Fruit fly (Drosophila melanogaster): ENCODE results near the gene cmet.

cmet gene

DNA sequence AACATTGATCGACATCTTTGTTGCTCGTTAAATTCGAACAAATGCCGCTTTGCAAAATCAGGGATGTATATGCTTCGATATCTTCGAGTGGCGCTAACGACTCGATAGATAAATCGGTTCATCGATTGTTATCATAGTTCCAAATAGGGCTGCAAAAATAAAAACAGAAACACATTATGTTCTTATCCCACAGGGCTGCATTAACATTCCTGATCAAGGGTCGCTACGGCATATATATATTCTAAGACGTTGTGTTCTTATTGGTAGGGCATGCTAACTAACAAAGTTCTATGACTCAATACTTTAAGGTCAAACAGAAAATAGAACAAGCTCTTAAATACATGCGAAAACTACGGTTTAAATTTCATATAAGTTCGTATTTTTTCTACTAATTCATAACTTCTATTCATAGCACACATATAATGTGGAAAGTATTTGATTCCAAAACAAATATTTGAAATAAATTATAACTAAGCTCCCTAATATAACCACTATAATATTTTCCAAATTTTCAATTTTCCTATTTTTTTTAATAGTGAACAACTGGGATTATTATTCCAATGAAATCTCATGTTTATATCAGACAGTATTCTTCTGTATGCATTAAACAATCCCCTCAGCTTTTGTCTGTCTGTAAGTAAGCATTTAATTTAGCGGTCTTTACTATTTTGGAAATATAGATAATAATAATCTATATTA lies at the start of gene cmet:
Gene cmet, minus strand, starts transcription at position 70 of the 699 bp plus-strand sequence.
- TF ChIP-seq CG8478 (optimal IDR thresholded peaks at IDR 0.05) (no peak), CTCF (optimal IDR thresholded peaks at IDR 0.05) (peak; percentile 29 to 32)

DNA sequence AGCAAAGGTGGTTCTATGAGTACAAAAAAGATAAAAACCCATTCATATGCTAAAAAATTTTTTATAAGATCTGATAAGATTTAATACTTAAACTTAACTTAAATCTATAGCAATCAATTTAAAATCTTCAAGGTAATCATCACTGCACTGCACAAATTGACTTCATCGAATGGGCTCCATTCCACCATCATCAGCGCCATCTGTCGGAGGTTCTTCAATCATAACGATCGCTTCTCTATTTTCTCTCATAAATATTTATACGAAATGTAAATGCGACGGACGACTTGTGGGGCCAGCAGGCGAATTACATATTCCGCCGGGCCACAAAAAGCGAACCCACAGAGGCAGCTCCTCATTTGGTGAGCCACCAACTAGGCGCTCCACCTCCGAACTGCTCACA lies 49.7 kb upstream of the cmet start:
- TF ChIP-seq CG8478 (optimal IDR thresholded peaks at IDR 0.05): no peak
- TF ChIP-seq CTCF (optimal IDR thresholded peaks at IDR 0.05): peak; percentile 34 to 63

DNA sequence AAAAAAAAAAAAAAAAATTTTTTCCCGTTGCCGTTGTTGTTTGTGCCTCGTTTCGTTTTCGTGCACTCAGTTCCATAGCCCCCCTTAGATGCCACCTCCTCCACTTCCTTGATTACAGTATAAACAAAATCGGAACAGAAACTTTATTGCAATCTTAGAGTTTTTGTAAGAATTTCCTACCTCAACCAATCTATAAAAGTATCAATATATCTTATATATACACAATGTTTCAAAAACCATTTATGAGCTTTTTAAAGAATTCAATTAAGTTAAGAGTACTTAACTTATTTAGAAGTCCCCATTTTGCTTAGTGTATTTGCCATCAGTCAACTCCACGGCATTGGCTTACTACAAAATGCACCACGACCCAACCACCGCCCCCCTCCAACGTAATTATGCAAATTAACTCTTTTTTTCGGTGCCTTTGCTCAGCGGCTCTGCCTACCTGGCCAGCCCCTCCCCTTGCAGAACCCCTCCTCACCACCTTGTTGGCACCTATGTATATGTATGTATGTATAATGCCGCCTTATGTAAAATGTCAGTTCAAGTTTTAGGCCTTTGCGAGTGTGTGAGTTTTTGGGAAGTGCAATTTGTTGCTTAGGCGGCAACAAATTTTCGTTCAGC lies 49.0 kb upstream of the cmet start:
- no peak for TF ChIP-seq CTCF (optimal IDR thresholded peaks at IDR 0.05)
- no peak for TF ChIP-seq CG8478 (optimal IDR thresholded peaks at IDR 0.05)

DNA sequence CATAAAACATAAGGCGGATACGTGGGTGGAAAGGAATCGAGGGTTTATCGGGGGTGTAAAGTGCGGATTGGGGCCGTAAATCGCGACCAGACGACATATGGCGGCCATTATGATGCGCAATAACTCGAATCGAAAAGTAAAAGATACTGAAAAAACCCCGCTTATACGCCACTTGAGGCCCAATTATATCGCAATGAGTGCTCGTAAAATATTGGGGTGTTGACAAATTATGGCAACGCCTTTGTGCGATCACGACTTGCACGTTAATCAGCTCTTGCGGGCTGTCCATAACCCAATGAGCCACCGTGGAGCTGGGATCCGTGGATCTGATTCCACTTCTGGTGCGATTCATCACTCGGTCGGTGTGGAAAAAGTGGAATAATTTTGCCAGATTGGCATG lies 41.0 kb upstream of the cmet start:
- TF ChIP-seq CTCF (optimal IDR thresholded peaks at IDR 0.05) (no peak), CG8478 (optimal IDR thresholded peaks at IDR 0.05) (no peak)

DNA sequence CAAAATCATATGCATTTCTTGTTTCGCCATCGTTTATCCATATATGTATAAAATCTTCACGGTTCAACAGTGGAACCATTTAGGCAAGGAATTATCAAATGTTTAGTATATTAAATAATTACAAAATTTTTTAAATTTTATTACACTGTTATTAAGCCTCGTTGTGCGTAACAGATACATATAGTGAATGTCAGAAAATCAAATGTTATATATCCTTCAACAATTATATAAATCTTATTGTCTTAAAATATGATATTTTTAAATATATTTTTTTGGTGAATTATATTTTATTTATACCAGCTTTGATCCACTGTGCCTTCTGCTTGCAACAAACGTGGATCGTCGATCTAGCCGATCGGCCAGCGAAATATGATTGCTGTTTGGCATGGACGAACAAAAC lies 38.3 kb upstream of the cmet start:
- no peak for TF ChIP-seq CG8478 (optimal IDR thresholded peaks at IDR 0.05)
- no peak for TF ChIP-seq CTCF (optimal IDR thresholded peaks at IDR 0.05)

DNA sequence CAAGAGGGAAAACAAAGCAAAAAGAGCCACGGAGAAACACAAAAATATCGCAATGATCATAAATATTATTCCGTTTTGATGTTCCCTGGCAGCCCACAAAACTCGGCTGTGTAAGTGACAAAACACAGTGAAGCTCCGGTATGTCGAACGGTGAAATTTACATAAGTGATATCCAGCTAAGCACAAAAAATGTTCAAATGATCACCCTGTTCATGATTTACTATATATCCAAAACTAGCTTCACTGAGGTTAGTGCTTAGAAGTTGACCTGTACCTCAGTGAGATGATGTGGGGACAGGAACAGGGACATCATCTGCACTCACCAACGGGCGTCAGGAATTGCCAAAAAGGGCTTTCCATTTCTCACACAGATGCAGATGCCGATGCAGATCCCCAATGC lies 37.3 kb upstream of the cmet start:
- TF ChIP-seq CTCF (optimal IDR thresholded peaks at IDR 0.05) (no peak), CG8478 (optimal IDR thresholded peaks at IDR 0.05) (no peak)

DNA sequence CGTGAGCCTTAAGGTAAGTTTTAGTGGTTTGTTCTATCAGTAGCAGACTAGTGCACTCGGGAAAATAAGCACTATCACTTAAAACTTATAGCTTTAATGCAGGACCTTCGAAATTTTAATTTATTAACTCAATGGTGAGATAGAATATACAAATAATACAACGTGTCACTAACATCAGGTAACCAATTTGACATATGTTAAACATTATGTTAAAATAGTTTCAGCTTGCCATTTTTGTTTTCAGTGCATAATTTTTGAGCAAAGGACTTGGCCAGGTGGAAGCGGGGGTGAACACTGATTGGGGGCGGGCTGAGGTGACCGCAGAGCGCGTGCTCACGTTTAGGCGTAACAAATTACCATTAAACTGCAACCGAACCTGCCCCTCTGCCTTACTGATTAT lies 33.7 kb upstream of the cmet start:
- TF ChIP-seq CTCF (optimal IDR thresholded peaks at IDR 0.05) (no peak), CG8478 (optimal IDR thresholded peaks at IDR 0.05) (no peak)

DNA sequence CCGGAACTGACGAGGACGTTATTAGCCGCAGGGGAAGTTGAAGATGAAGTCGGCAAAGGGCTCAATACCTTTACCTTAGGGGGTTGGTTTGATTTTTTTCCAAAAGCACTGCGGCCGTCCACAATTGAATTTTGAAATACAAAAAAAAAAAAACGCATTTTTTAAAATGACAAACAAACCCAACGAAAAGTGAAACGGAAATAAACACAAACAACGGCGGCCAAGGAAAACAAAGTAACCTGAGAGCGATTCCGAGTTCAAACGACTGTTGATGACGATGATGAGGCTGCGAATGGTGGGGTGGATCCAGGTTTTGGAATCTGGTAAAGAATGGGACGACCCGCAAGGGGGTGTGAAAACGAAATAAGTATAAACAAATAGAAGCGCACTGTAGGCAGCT lies 27.7 kb upstream of the cmet start:
- no peak for TF ChIP-seq CG8478 (optimal IDR thresholded peaks at IDR 0.05)
- TF ChIP-seq CTCF (optimal IDR thresholded peaks at IDR 0.05): no peak

DNA sequence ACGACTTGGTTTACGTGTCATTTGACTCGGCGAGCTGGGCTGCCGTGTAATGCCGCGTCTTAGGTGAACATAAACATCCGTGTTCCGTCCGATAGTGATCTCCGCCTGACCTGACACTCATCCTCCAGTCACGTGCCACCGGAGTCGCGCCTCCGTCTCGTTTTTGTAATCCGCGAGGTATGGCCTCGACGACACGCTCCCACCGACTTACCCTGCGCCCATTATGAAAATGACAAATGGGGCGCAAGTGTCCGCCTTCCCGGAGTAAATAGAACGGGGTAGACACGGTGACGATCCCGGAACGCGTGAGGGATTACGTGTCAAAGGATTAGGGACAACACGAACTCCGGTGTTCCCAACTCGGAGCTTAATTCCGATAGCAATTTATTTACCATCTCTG lies 27.0 kb upstream of the cmet start:
- TF ChIP-seq CTCF (optimal IDR thresholded peaks at IDR 0.05) (no peak), CG8478 (optimal IDR thresholded peaks at IDR 0.05) (no peak)

DNA sequence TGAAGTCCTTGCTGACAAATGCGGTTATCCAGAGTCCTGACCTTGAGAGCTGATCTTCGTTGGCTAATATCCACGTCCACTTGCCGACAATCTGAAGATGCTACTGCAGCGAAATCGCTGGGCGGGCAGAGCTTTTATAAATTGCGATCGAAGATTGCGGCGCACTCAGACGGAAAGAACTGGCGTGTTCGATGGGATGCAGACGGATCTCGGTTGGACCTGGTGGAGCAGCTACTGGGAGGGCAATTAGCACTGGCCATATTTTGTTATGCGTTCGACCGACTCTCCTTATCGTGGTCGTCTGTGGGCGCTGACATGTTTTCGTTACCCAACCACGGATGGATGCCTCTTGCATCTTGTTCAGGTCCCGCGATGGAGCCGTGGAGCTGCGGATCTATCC lies 16.8 kb upstream of the cmet start, which contains the start of gene Osi21:
Gene Osi21, minus strand, starts transcription at position 101 of the 400 bp plus-strand sequence.
- no peak for TF ChIP-seq CTCF (optimal IDR thresholded peaks at IDR 0.05)
- TF ChIP-seq CG8478 (optimal IDR thresholded peaks at IDR 0.05): no peak

DNA sequence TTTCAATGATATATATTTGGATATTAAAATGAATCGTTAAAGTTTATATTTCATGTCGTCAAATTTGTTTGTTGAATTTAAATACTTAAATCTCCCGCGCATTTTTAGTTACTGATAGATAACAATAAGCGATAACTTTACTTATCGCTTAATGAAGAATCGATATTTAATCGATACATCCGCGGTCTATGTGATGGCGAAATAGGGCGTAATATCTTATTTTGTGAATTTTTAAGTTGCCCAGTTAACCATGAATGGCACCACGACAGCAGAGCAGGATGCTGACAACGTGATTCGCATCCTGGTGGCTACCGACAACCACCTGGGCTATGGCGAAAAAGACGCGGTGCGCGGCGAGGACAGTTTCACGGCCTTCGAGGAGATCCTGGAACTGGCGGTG lies 13.1 kb upstream of the cmet start, which contains the start of gene mre11:
Gene mre11, plus strand, starts transcription at position 161 of the 400 bp plus-strand sequence.
- TF ChIP-seq CG8478 (optimal IDR thresholded peaks at IDR 0.05): no peak
- no peak for TF ChIP-seq CTCF (optimal IDR thresholded peaks at IDR 0.05)

DNA sequence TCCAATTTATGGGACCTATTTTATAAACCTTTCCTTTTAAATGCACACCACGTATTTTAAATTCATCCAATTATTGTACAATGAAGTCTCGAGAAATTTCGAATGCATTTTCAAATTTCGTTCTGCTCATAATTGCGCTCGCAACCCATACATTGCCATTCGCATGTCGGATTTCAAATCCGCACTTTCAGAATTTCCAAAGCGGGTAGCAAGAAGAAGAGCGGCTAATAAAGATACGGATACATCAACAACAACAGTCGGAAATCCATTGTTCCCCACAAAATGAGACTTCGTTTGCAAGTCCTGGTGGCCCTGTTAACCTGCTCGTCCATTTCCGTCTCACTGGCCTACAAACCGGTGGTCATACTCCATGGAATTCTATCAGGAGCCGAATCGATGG lies 11.3 kb upstream of the cmet start, which contains the start of gene Ppt2:
Gene Ppt2, plus strand, starts transcription at position 209 of the 400 bp plus-strand sequence.
- peak in 1 of 2 experiments; percentile 25 for TF ChIP-seq CTCF (optimal IDR thresholded peaks at IDR 0.05)
- TF ChIP-seq CG8478 (optimal IDR thresholded peaks at IDR 0.05): no peak

DNA sequence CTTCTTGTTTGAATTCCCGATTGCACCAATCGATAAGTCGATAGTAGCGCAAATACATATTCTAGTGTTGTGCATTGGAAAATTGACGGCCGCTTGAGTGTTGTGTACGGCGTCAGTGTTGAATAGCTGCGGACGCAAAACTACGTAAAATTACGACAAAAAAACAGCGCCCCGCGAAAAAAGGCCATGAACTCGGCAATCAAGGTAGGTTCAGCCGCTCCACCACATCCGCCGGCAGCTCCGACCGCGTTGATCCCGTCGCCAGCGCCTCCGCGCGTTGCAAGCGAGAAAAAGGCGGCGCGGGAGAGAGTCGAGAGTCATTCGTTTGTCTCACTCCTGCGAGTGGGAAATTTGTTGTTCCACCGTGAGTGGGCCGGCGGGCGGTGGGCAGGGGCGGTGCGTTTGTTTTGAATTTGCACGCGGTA lies 9.1 kb upstream of the cmet start, which contains the start of gene CG33695:
Gene CG33695, plus strand, starts transcription at position 95 of the 425 bp plus-strand sequence.
- TF ChIP-seq CTCF (optimal IDR thresholded peaks at IDR 0.05) (peak; percentile 3 to 27), CG8478 (optimal IDR thresholded peaks at IDR 0.05) (no peak)

DNA sequence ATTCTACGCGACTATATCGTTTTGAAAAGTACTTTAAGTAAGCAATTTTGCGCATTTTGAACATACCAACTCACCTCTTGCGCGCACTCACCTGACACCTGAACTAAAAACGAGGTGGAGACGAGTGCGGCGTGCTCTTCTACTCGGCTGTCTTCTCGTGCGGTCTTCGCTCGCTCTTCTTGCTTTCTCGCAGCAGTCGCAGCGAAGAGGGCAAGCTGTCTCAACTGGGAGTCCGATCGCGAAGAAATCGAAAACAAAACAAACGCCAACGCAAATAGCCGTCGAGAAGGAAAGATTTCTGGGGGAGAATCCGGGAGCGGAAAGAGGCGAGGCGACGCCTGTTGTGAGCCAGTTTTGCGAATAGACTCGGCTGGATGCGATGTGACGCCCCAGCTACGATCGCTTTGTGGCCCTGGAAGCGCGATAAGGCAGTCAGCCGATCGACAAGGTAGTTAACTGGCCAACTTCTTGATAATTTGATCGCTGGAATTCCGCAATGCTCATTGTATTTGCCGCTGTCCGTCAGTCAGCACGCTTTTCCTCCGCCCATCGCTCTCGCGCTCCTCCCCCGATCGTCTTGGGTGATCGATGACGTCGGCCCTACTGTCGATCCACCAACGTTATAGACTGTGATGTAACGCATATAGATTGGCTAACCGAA lies 3.0 kb upstream of the cmet start:
- TF ChIP-seq CG8478 (optimal IDR thresholded peaks at IDR 0.05) (no peak), CTCF (optimal IDR thresholded peaks at IDR 0.05) (no peak)

DNA sequence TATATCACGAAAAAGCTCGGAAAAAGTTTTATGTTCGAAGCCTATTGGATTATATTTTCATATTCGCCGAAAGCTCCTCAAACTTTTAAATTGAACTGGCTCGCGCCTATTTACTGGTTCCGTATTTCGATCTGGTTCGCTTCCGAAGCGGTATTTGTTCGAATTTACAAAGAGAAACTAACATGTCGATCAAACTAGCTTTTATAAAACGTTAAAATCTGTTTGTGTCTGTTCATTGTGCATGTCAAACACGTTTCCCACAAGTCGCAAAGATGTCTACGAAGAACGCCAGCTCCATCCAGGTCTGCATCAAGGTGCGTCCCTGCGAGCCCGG lies 797 bp upstream of the cmet start, which contains the start of gene cana:
Gene cana, plus strand, starts transcription at position 149 of the 334 bp plus-strand sequence.
- TF ChIP-seq CTCF (optimal IDR thresholded peaks at IDR 0.05) (no peak), CG8478 (optimal IDR thresholded peaks at IDR 0.05) (no peak)

DNA sequence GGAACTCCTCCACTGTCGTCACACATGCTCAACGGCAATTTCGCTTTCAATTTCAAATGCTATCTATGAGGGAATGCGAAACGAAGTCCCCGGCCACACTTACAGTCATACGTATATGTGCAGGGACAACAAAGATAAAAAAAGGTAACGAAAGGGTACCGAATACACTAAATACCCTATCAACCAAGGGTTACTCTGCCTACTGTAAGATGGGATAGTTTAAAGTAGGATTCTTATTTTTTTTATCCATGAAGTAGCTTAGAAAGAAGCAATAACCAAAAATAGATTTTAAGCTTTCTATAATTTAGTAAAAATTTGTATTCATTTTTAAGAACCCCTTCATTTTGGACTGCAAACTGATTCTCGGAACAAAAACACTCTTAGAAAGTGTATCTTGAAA lies 17.6 kb downstream of the cmet start:
- TF ChIP-seq CG8478 (optimal IDR thresholded peaks at IDR 0.05) (no peak), CTCF (optimal IDR thresholded peaks at IDR 0.05) (no peak)
